Worm (Caenorhabditis elegans): ENCODE measurements around the gene F09E5.14.

Gene F09E5.14

DNA sequence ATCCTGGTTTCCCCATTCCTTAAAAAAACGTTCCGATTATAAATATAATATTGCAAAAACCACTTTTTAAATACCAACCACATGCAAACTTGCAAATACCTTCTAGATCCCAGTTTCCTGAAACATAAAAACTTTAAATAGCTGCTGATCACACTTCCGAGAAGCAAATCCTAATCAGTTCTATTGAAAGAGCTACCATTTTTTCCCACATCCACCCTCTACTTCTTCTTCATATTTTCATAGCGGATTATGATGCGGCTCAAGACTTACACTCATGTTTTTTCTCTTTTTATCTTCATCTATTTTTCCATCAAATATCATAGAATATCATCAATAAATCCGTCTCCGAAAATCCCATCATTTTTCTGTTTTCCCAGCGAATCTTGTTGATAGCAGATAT is 17.8 kb downstream of the F09E5.14 start:
- no peak for TF ChIP-seq die-1 (tag; optimal IDR thresholded peaks at IDR 0.05)

- no peak for TF ChIP-seq ztf-18 (tag; optimal IDR thresholded peaks at IDR 0.05)
- no peak for TF ChIP-seq mxl-1 (tag; optimal IDR thresholded peaks at IDR 0.05)
- TF ChIP-seq tbp1 (GFP tag; optimal IDR thresholded peaks at IDR 0.05): peak; percentile 11
- TF ChIP-seq chd-7 (tag; optimal IDR thresholded peaks at IDR 0.05): peak; percentile 28
- peak; percentile 19 for TF ChIP-seq ceh-27 (GFP tag; optimal IDR thresholded peaks at IDR 0.05)
- TF ChIP-seq ama-1 (optimal IDR thresholded peaks at IDR 0.05): no peak
- no peak for TF ChIP-seq ama-1 (GFP tag; optimal IDR thresholded peaks at IDR 0.05)
- TF ChIP-seq F57A8.1 (GFP tag; optimal IDR thresholded peaks at IDR 0.05): no peak
- 0 out of 2 replicates have a peak, but pooled peaks have one; percentile 29 for TF ChIP-seq nfyb-1 (GFP tag; IDR thresholded peaks at IDR 0.05)
- TF ChIP-seq ceh-58 (GFP tag; IDR thresholded peaks at IDR 0.05): no peak
- TF ChIP-seq egl-44 (GFP tag; IDR thresholded peaks at IDR 0.05): no peak
- TF ChIP-seq attf-5 (GFP tag; optimal IDR thresholded peaks at IDR 0.05): peak; percentile 21
- TF ChIP-seq attf-3 (GFP tag; conservative IDR thresholded peaks at IDR 0.05): no peak
- TF ChIP-seq F23B12.7 (tag; optimal IDR thresholded peaks at IDR 0.05; ENCODE audit: insufficient read depth): no peak
- no peak for TF ChIP-seq hsf-1 (GFP tag; IDR thresholded peaks at IDR 0.05)
- no peak for TF ChIP-seq efl-1 (GFP tag; optimal IDR thresholded peaks at IDR 0.05)
- peak in 1 of 3 experiments; percentile 55 for TF ChIP-seq lin-35 (GFP tag; optimal IDR thresholded peaks at IDR 0.05)
- no peak for TF ChIP-seq snpc-3.4 (tag; optimal IDR thresholded peaks at IDR 0.05)
- no peak for TF ChIP-seq cebp-1 (GFP tag; IDR thresholded peaks at IDR 0.05)
- peak; percentile 95 for TF ChIP-seq cebp-1 (tag; optimal IDR thresholded peaks at IDR 0.05)
- TF ChIP-seq mcd-1 (GFP tag; IDR thresholded peaks at IDR 0.05): 0 out of 2 replicates have a peak, but pooled peaks have one; percentile 16
- no peak for TF ChIP-seq sptf-2 (GFP tag; optimal IDR thresholded peaks at IDR 0.05)
- TF ChIP-seq zfh-2 (GFP tag; conservative IDR thresholded peaks at IDR 0.05): peak; percentile 56; the same call in 1 of the 2 replicates
- TF ChIP-seq sea-2 (GFP tag; IDR thresholded peaks at IDR 0.05): no peak
- TF ChIP-seq ceh-100 (GFP tag; IDR thresholded peaks at IDR 0.05): no peak
- TF ChIP-seq K12H6.12 (tag; optimal IDR thresholded peaks at IDR 0.05): peak; percentile 79
- TF ChIP-seq lin-40 (tag; optimal IDR thresholded peaks at IDR 0.05): peak; percentile 31
- no peak for TF ChIP-seq hrde-1 (tag; optimal IDR thresholded peaks at IDR 0.05; ENCODE audit: borderline replicate concordance)
- TF ChIP-seq F37B4.10 (GFP tag; IDR thresholded peaks at IDR 0.05): no peak
- TF ChIP-seq atf-7 (tag; optimal IDR thresholded peaks at IDR 0.05): peak; percentile 18
- peak; percentile 32 for TF ChIP-seq ZK185.1 (tag; optimal IDR thresholded peaks at IDR 0.05; ENCODE audit: poor library complexity, severe bottlenecking)
- TF ChIP-seq dpl-1 (GFP tag; optimal IDR thresholded peaks at IDR 0.05): no peak
- no peak for TF ChIP-seq snpc-4 (GFP tag; optimal IDR thresholded peaks at IDR 0.05)
- TF ChIP-seq snpc-4 (tag; optimal IDR thresholded peaks at IDR 0.05): peak in 1 of 4 experiments; percentile 8
- peak; percentile 85 for TF ChIP-seq hmg-1.2 (GFP tag; IDR thresholded peaks at IDR 0.05)
- peak; percentile 53 for TF ChIP-seq nhr-80 (tag; optimal IDR thresholded peaks at IDR 0.05)
- TF ChIP-seq egl-18 (GFP tag; IDR thresholded peaks at IDR 0.05): no peak
- TF ChIP-seq K11D2.4 (GFP tag; IDR thresholded peaks at IDR 0.05): 0 out of 2 replicates have a peak, but pooled peaks have one; percentile 38
- TF ChIP-seq ccch-3 (GFP tag; optimal IDR thresholded peaks at IDR 0.05): no peak
- no peak for TF ChIP-seq pha-4 (tag; optimal IDR thresholded peaks at IDR 0.05)
Measured at ce11 chrII:5326024-5326627, 18.5 kb downstream of the F09E5.14 start.

Data from whole organism, young adult.